Fruit fly (Drosophila melanogaster): Measurements from ENCODE around the gene mnb.

Gene mnb

dm6 chrX:17826807-17827703 lies 60.0 kb downstream of the mnb start, which contains the start of gene Socs16D:
Gene Socs16D, minus strand, starts transcription at chrX:17827564.
- TF ChIP-seq sv (GFP tag; optimal IDR thresholded peaks at IDR 0.05) (peak; percentile 10), Hr83 (GFP tag; optimal IDR thresholded peaks at IDR 0.05; ENCODE audit: poor library complexity, severe bottlenecking) (peak; percentile 54), psq (GFP tag; optimal IDR thresholded peaks at IDR 0.05) (peak; percentile 42), Vsx2 (GFP tag; optimal IDR thresholded peaks at IDR 0.05; ENCODE audit: partially characterized antibody) (no peak), tai (GFP tag; optimal IDR thresholded peaks at IDR 0.05) (no peak), dmrt93B (GFP tag; optimal IDR thresholded peaks at IDR 0.05) (no peak), woc (GFP tag; optimal IDR thresholded peaks at IDR 0.05) (peak; percentile 4), jim (GFP tag; optimal IDR thresholded peaks at IDR 0.05) (no peak), Abd-B (GFP tag; optimal IDR thresholded peaks at IDR 0.05) (peak; percentile 77), rgr (GFP tag; optimal IDR thresholded peaks at IDR 0.05) (peak; percentile 40), sage (GFP tag; optimal IDR thresholded peaks at IDR 0.05) (no peak), pan (optimal IDR thresholded peaks at IDR 0.05) (no peak), brk (GFP tag; optimal IDR thresholded peaks at IDR 0.05) (peak; percentile 45), CrebA (GFP tag; optimal IDR thresholded peaks at IDR 0.05; ENCODE audit: borderline replicate concordance) (no peak), Dfd (GFP tag; optimal IDR thresholded peaks at IDR 0.05) (peak; percentile 66), Hr78 (GFP tag; optimal IDR thresholded peaks at IDR 0.05) (peak; percentile 82), CG9705 (GFP tag; optimal IDR thresholded peaks at IDR 0.05) (peak; percentile 28), GATAd (GFP tag; optimal IDR thresholded peaks at IDR 0.05) (no peak), h (GFP tag; optimal IDR thresholded peaks at IDR 0.05) (peak; percentile 48), br (GFP tag; optimal IDR thresholded peaks at IDR 0.05) (peak; percentile 48), Sp1 (GFP tag; optimal IDR thresholded peaks at IDR 0.05) (peak; percentile 51), ey (GFP tag; optimal IDR thresholded peaks at IDR 0.05) (peak; percentile 23), OdsH (GFP tag; optimal IDR thresholded peaks at IDR 0.05) (peak; percentile 46), Rel (GFP tag; optimal IDR thresholded peaks at IDR 0.05) (no peak), Rel (tag; optimal IDR thresholded peaks at IDR 0.05) (peak; percentile 1), Mio (GFP tag; optimal IDR thresholded peaks at IDR 0.05) (no peak), foxo (GFP tag; optimal IDR thresholded peaks at IDR 0.05) (peak in 1 of 2 experiments; percentile 25), N (GFP tag; optimal IDR thresholded peaks at IDR 0.05) (peak; percentile 99), CG32264 (GFP tag; optimal IDR thresholded peaks at IDR 0.05) (no peak), fru (GFP tag; optimal IDR thresholded peaks at IDR 0.05) (peak; percentile 40), dl (GFP tag; optimal IDR thresholded peaks at IDR 0.05; ENCODE audit: insufficient read depth in 1 of 2, partially characterized antibody in 2 of 2) (no peak), HLH106 (tag; optimal IDR thresholded peaks at IDR 0.05) (peak; percentile 26), dsf (GFP tag; optimal IDR thresholded peaks at IDR 0.05; ENCODE audit: borderline replicate concordance) (no peak), Myc (optimal IDR thresholded peaks at IDR 0.05) (no peak), Dif (GFP tag; optimal IDR thresholded peaks at IDR 0.05; ENCODE audit: partially characterized antibody) (no peak), Hnf4 (GFP tag; optimal IDR thresholded peaks at IDR 0.05) (peak; percentile 1), Jra (GFP tag; optimal IDR thresholded peaks at IDR 0.05) (no peak), usp (GFP tag; optimal IDR thresholded peaks at IDR 0.05) (no peak), lola (GFP tag; optimal IDR thresholded peaks at IDR 0.05) (no peak)

DNA sequence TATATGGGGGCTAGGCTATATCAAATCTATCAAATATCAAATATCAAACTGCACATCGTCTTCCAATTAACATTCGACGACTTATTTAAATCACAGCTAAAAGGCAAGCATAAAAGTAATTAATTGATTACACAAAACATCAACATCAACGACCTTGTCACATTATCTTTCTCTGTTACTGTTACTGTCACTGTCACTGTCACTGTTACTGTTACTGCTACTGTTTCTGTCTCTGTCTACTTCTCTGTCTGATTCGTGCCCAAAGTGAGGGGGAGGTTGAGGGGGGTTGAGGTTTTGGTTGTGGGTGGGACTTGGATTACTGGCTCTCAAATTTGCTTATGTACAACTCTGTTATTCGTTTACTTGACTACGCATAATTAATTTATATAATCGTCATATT lies 65.6 kb downstream of the mnb start:
- peak; percentile 59 for TF ChIP-seq fru (GFP tag; optimal IDR thresholded peaks at IDR 0.05)
- TF ChIP-seq GATAd (GFP tag; optimal IDR thresholded peaks at IDR 0.05), result no peak
- no peak for TF ChIP-seq woc (GFP tag; optimal IDR thresholded peaks at IDR 0.05)
